Fruit fly (Drosophila melanogaster): ENCODE measurements around the gene Fum3.

Fum3 gene

dm6 chr3L:11489489-11489888 lies 23.8 kb upstream of the Fum3 start (continued):
- TF ChIP-seq CG10959 (GFP tag; IDR thresholded peaks at IDR 0.05), result no peak
- no peak for TF ChIP-seq CG18619 (GFP tag; optimal IDR thresholded peaks at IDR 0.05)
- no peak for TF ChIP-seq Hmx (GFP tag; optimal IDR thresholded peaks at IDR 0.05)
- no peak for TF ChIP-seq CG12769 (tag; optimal IDR thresholded peaks at IDR 0.05)
- TF ChIP-seq CG11247 (GFP tag; IDR thresholded peaks at IDR 0.05), result no peak
- TF ChIP-seq CG4282 (GFP tag; optimal IDR thresholded peaks at IDR 0.05), result no peak
- TF ChIP-seq CG10209 (GFP tag; optimal IDR thresholded peaks at IDR 0.05), result no peak
- TF ChIP-seq tx (GFP tag; optimal IDR thresholded peaks at IDR 0.05), result no peak
- TF ChIP-seq Dek (tag; optimal IDR thresholded peaks at IDR 0.05), result no peak
- no peak for TF ChIP-seq mld (GFP tag; IDR thresholded peaks at IDR 0.05; ENCODE audit: partially characterized antibody)
- TF ChIP-seq CG7928 (GFP tag; optimal IDR thresholded peaks at IDR 0.05), result no peak
- no peak for TF ChIP-seq YL-1 (GFP tag; optimal IDR thresholded peaks at IDR 0.05)
- no peak for TF ChIP-seq CG18476 (GFP tag; optimal IDR thresholded peaks at IDR 0.05)
- TF ChIP-seq Pdp1 (GFP tag; optimal IDR thresholded peaks at IDR 0.05), result peak in 1 of 2 experiments; percentile 24
- TF ChIP-seq ash1 (GFP tag; optimal IDR thresholded peaks at IDR 0.05), result peak; percentile 2
- TF ChIP-seq CG6272 (GFP tag; IDR thresholded peaks at IDR 0.05), result no peak
- TF ChIP-seq trh (GFP tag; optimal IDR thresholded peaks at IDR 0.05), result no peak
- no peak for TF ChIP-seq D (optimal IDR thresholded peaks at IDR 0.05)
- no peak for TF ChIP-seq D (GFP tag; optimal IDR thresholded peaks at IDR 0.05)
- no peak for TF ChIP-seq lola (GFP tag; optimal IDR thresholded peaks at IDR 0.05)
- no peak for TF ChIP-seq run (tag; optimal IDR thresholded peaks at IDR 0.05)
- no peak for TF ChIP-seq CG13894 (tag; optimal IDR thresholded peaks at IDR 0.05)
- no peak for TF ChIP-seq crol (GFP tag; IDR thresholded peaks at IDR 0.05)
- no peak for TF ChIP-seq CG10654 (GFP tag; optimal IDR thresholded peaks at IDR 0.05)
- TF ChIP-seq lab (GFP tag; optimal IDR thresholded peaks at IDR 0.05), result no peak
- TF ChIP-seq CG15479 (GFP tag; optimal IDR thresholded peaks at IDR 0.05), result peak; percentile 35
- no peak for TF ChIP-seq CG8359 (GFP tag; optimal IDR thresholded peaks at IDR 0.05; ENCODE audit: borderline replicate concordance)

- peak; percentile 55; the same call in 2 of the 3 replicates for TF ChIP-seq CG2199 (GFP tag; IDR thresholded peaks at IDR 0.05)
- TF ChIP-seq Xbp1 (GFP tag; optimal IDR thresholded peaks at IDR 0.05), result no peak
- no peak for TF ChIP-seq Hsf (GFP tag; optimal IDR thresholded peaks at IDR 0.05)
- peak; percentile 73 for TF ChIP-seq Med (GFP tag)
- TF ChIP-seq E2f1 (GFP tag; IDR thresholded peaks at IDR 0.05), result no peak
- no peak for TF ChIP-seq Atf6 (GFP tag; IDR thresholded peaks at IDR 0.05)
- no peak for TF ChIP-seq CG2202 (tag; optimal IDR thresholded peaks at IDR 0.05)
- no peak for TF ChIP-seq CG13296 (GFP tag; optimal IDR thresholded peaks at IDR 0.05)
- TF ChIP-seq crp (GFP tag; optimal IDR thresholded peaks at IDR 0.05), result no peak
- no peak for TF ChIP-seq CG3407 (GFP tag; optimal IDR thresholded peaks at IDR 0.05)
- TF ChIP-seq CG15696 (tag; optimal IDR thresholded peaks at IDR 0.05), result no peak
- TF ChIP-seq jumu (GFP tag; optimal IDR thresholded peaks at IDR 0.05), result no peak
- TF ChIP-seq chm (GFP tag; IDR thresholded peaks at IDR 0.05), result peak; percentile 65
- no peak for TF ChIP-seq Bteb2 (GFP tag; optimal IDR thresholded peaks at IDR 0.05)
- no peak for TF ChIP-seq Hand (GFP tag; optimal IDR thresholded peaks at IDR 0.05)
Measured at dm6 chr3L:11488264-11488663, 22.6 kb upstream of the Fum3 start.

Measured in whole organism, embryonic.